Fruit fly (Drosophila melanogaster) whole organism, embryonic: ENCODE measurements around the gene side-IV.

Source experiments
- ATbp ChIP-seq: fragments of 200-800 bp; sonication (Bioruptor generic); optimal IDR thresholded peaks from 2 replicates; lab custom pipeline; 2017; ENCODE audit warnings: missing biosample characterization, mild to moderate bottlenecking, missing genetic modification characterization, missing genetic modification reagents
- Bdp1 ChIP-seq: fragments of 200-800 bp; sonication (Bioruptor generic); optimal IDR thresholded peaks from 3 replicates; lab custom pipeline; 2016; ENCODE audit warnings: missing biosample characterization, missing genetic modification characterization
- Bteb2 ChIP-seq: fragments of 200-800 bp; sonication (Bioruptor generic); optimal IDR thresholded peaks from 2 replicates; lab custom pipeline; 2016; ENCODE audit warnings: missing biosample characterization, missing genetic modification characterization
- CG10209 ChIP-seq: fragments of 200-800 bp; sonication (Bioruptor generic); optimal IDR thresholded peaks from 3 replicates; lab custom pipeline; 2017; ENCODE audit warnings: missing biosample characterization, mild to moderate bottlenecking, missing genetic modification characterization, missing genetic modification reagents
- CG10366 ChIP-seq: fragments of 200-800 bp; sonication (Bioruptor generic); IDR thresholded peaks from 2 replicates; pipeline ENCODE4 v1.3.6; 2022; ENCODE audit warnings: missing biosample characterization, missing genetic modification characterization
- CG10431 ChIP-seq: fragments of 200-800 bp; sonication (Bioruptor generic); optimal IDR thresholded peaks from 3 replicates; lab custom pipeline; 2018; ENCODE audit warnings: missing biosample characterization, mild to moderate bottlenecking, missing genetic modification characterization
- CG10462 ChIP-seq: fragments of 200-800 bp; sonication (Bioruptor generic); optimal IDR thresholded peaks from 2 replicates; lab custom pipeline; 2016; ENCODE audit warnings: missing biosample characterization, missing genetic modification characterization
- CG10654 ChIP-seq: fragments of 200-800 bp; sonication (Bioruptor generic); optimal IDR thresholded peaks from 2 replicates; lab custom pipeline; 2016; ENCODE audit warnings: missing biosample characterization, missing genetic modification characterization
- CG11085 ChIP-seq: fragments of 200-800 bp; sonication (Bioruptor generic); IDR thresholded peaks from 2 replicates; pipeline ENCODE4 v1.3.6; 2022; ENCODE audit warnings: missing biosample characterization, missing genetic modification characterization
- CG11696 ChIP-seq: fragments of 200-800 bp; sonication (Bioruptor generic); IDR thresholded peaks from 2 replicates; pipeline ENCODE4 v1.3.6; 2022; ENCODE audit warnings: missing biosample characterization, missing genetic modification characterization
- CG12104 ChIP-seq: fragments of 200-800 bp; sonication (Bioruptor generic); optimal IDR thresholded peaks from 3 replicates; lab custom pipeline; 2016; ENCODE audit warnings: missing biosample characterization, missing genetic modification characterization
- CG12391 ChIP-seq: fragments of 200-800 bp; sonication (Bioruptor generic); optimal IDR thresholded peaks from 3 replicates; lab custom pipeline; 2018; ENCODE audit warnings: missing biosample characterization, mild to moderate bottlenecking, missing genetic modification characterization, moderate library complexity
- CG13894 ChIP-seq: fragments of 200-800 bp; sonication (Bioruptor generic); optimal IDR thresholded peaks from 3 replicates; lab custom pipeline; 2018; ENCODE audit warnings: missing biosample characterization, mild to moderate bottlenecking, missing genetic modification characterization, moderate library complexity
- CG14050 ChIP-seq: fragments of 200-800 bp; sonication (Bioruptor generic); IDR thresholded peaks from 3 replicates; pipeline ENCODE4 v1.3.6; 2022; ENCODE audit warnings: missing biosample characterization, missing genetic modification characterization
- CG1647 ChIP-seq: fragments of 200-800 bp; sonication (Bioruptor generic); optimal IDR thresholded peaks from 3 replicates; lab custom pipeline; 2016; ENCODE audit warnings: missing biosample characterization, missing genetic modification characterization
- CG2199 ChIP-seq: fragments of 200-800 bp; sonication (Bioruptor generic); IDR thresholded peaks from 3 replicates; pipeline ENCODE4 v1.3.6; 2022; ENCODE audit warnings: missing biosample characterization, missing genetic modification characterization
- CG30020 ChIP-seq: fragments of 200-800 bp; optimal IDR thresholded peaks from 2 replicates; lab custom pipeline; 2019; ENCODE audit warnings: missing biosample characterization, mild to moderate bottlenecking, missing genetic modification characterization, moderate library complexity
- CG32772 ChIP-seq: fragments of 200-800 bp; sonication (Bioruptor generic); IDR thresholded peaks from 2 replicates; pipeline ENCODE4 v1.3.6; 2022; ENCODE audit warnings: missing biosample characterization, missing genetic modification characterization
- CG3281 ChIP-seq: fragments of 200-800 bp; sonication (Bioruptor generic); optimal IDR thresholded peaks from 3 replicates; lab custom pipeline; 2017; ENCODE audit warnings: missing biosample characterization, mild to moderate bottlenecking, missing genetic modification characterization
- CG34224 ChIP-seq: fragments of 200-800 bp; sonication (Bioruptor generic); IDR thresholded peaks from 3 replicates; pipeline ENCODE4 v1.3.6; 2022; ENCODE audit warnings: missing biosample characterization, missing genetic modification characterization; ENCODE audit not compliant: partially characterized antibody
- CG4328 ChIP-seq: fragments of 200-800 bp; sonication (Bioruptor generic); optimal IDR thresholded peaks from 3 replicates; lab custom pipeline; 2017; ENCODE audit warnings: missing biosample characterization, missing genetic modification reagents, missing genetic modification characterization
- CG6689 ChIP-seq: fragments of 200-800 bp; sonication (Bioruptor generic); IDR thresholded peaks from 2 replicates; pipeline ENCODE4 v1.3.6; 2022; ENCODE audit warnings: missing biosample characterization, missing genetic modification characterization
- CG6765 ChIP-seq: fragments of 200-800 bp; sonication (Bioruptor generic); optimal IDR thresholded peaks from 3 replicates; lab custom pipeline; 2017; ENCODE audit warnings: missing biosample characterization, mild to moderate bottlenecking, missing genetic modification characterization
- CG7357 ChIP-seq: fragments of 200-800 bp; sonication (Bioruptor generic); IDR thresholded peaks from 3 replicates; pipeline ENCODE4 v1.3.6; 2022; ENCODE audit warnings: missing biosample characterization, missing genetic modification characterization
- CG8281 ChIP-seq: fragments of 200-800 bp; sonication (Bioruptor generic); optimal IDR thresholded peaks from 2 replicates; lab custom pipeline; 2018; ENCODE audit warnings: missing biosample characterization, mild to moderate bottlenecking, missing genetic modification characterization, moderate library complexity
- Camta ChIP-seq: fragments of 200-800 bp; sonication (Bioruptor generic); optimal IDR thresholded peaks from 2 replicates; lab custom pipeline; 2016; ENCODE audit warnings: missing biosample characterization, missing genetic modification characterization
- Dad ChIP-seq: fragments of 200-800 bp; sonication (Bioruptor generic); optimal IDR thresholded peaks from 3 replicates; lab custom pipeline; 2016; ENCODE audit warnings: missing biosample characterization, missing genetic modification characterization
- H15 ChIP-seq: fragments of 200-800 bp; sonication (Bioruptor generic); IDR thresholded peaks from 3 replicates; pipeline ENCODE4 v1.3.6; 2022; ENCODE audit warnings: missing biosample characterization, missing genetic modification characterization
- Hey ChIP-seq: fragments of 200-800 bp; sonication (Bioruptor generic); optimal IDR thresholded peaks from 3 replicates; lab custom pipeline; 2018; ENCODE audit warnings: missing biosample characterization, mild to moderate bottlenecking, missing genetic modification characterization
- HmgZ ChIP-seq: fragments of 200-800 bp; sonication (Bioruptor generic); optimal IDR thresholded peaks from 2 replicates; lab custom pipeline; 2018; ENCODE audit warnings: missing biosample characterization, mild to moderate bottlenecking, missing genetic modification characterization
- MESR4 ChIP-seq: fragments of 200-800 bp; sonication (Bioruptor generic); optimal IDR thresholded peaks from 2 replicates; lab custom pipeline; 2018; ENCODE audit warnings: missing biosample characterization, mild to moderate bottlenecking, missing genetic modification characterization, moderate library complexity
- NC2β ChIP-seq: fragments of 200-800 bp; sonication (Bioruptor generic); optimal IDR thresholded peaks from 2 replicates; lab custom pipeline; 2016; ENCODE audit warnings: missing biosample characterization, missing genetic modification characterization
- Pdp1 ChIP-seq, 2 experiments: fragments of 200-800 bp; sonication (Bioruptor generic); optimal IDR thresholded peaks; 3 replicates each; lab custom pipeline; 2016; ENCODE audit warnings: missing biosample characterization in 2 of 2, missing genetic modification characterization in 2 of 2, mild to moderate bottlenecking in 1 of 2, moderate library complexity in 1 of 2
- Sox102F ChIP-seq: fragments of 200-800 bp; sonication (Bioruptor generic); optimal IDR thresholded peaks from 2 replicates; lab custom pipeline; 2018; ENCODE audit warnings: missing biosample characterization, mild to moderate bottlenecking, missing genetic modification characterization, moderate library complexity
- Ssrp ChIP-seq: fragments of 200-800 bp; sonication (Bioruptor generic); optimal IDR thresholded peaks from 2 replicates; lab custom pipeline; 2018; ENCODE audit warnings: missing biosample characterization, mild to moderate bottlenecking, missing genetic modification characterization, moderate library complexity
- Stat92E ChIP-seq, 3 experiments: fragments of >200 bp in 2 of 3; fragments of 200-800 bp in 1 of 3; sonication (Bioruptor generic) in 1 of 3; optimal IDR thresholded peaks; 2 replicates each; lab custom pipeline; 2017 to 2019; ENCODE audit warnings: missing biosample characterization in 3 of 3, missing genetic modification characterization in 3 of 3, mild to moderate bottlenecking in 1 of 3, moderate library complexity in 1 of 3
- Taf1 ChIP-seq: fragments of 200-800 bp; sonication (Bioruptor generic); IDR thresholded peaks from 2 replicates; pipeline ENCODE4 v1.3.6; 2022; ENCODE audit warnings: missing biosample characterization, missing genetic modification characterization
- amos ChIP-seq: fragments of 200-800 bp; sonication (Bioruptor generic); IDR thresholded peaks from 2 replicates; pipeline ENCODE4 v1.3.6; 2022; ENCODE audit warnings: missing biosample characterization, missing genetic modification characterization; ENCODE audit not compliant: partially characterized antibody
- cad ChIP-seq: fragments of >200 bp; optimal IDR thresholded peaks from 2 replicates; lab custom pipeline; 2017; ENCODE audit warnings: missing biosample characterization, missing genetic modification characterization
- cg ChIP-seq: fragments of 200-800 bp; sonication (Bioruptor generic); optimal IDR thresholded peaks from 3 replicates; lab custom pipeline; 2019; ENCODE audit warnings: missing biosample characterization, mild to moderate bottlenecking, missing genetic modification characterization, moderate library complexity
- dan ChIP-seq: fragments of 200-800 bp; sonication (Bioruptor generic); IDR thresholded peaks from 2 replicates; pipeline ENCODE4 v1.3.6; 2022; ENCODE audit warnings: missing biosample characterization, missing genetic modification characterization
- ind ChIP-seq: fragments of 200-800 bp; sonication (Bioruptor generic); optimal IDR thresholded peaks from 3 replicates; lab custom pipeline; 2016; ENCODE audit warnings: missing biosample characterization, missing genetic modification characterization
- jumu ChIP-seq: fragments of 200-800 bp; sonication (Bioruptor generic); optimal IDR thresholded peaks from 3 replicates; lab custom pipeline; 2016; ENCODE audit warnings: missing biosample characterization, missing genetic modification characterization
- phol ChIP-seq: fragments of 200-800 bp; sonication (Bioruptor generic); optimal IDR thresholded peaks from 3 replicates; lab custom pipeline; 2018; ENCODE audit warnings: missing biosample characterization, mild to moderate bottlenecking, missing genetic modification characterization, moderate library complexity
- psq ChIP-seq: fragments of 200-800 bp; sonication (Bioruptor generic); optimal IDR thresholded peaks from 2 replicates; lab custom pipeline; 2017; ENCODE audit warnings: missing biosample characterization, missing genetic modification characterization
- pzg ChIP-seq: fragments of 200-800 bp; sonication (Bioruptor generic); optimal IDR thresholded peaks from 3 replicates; lab custom pipeline; 2018; ENCODE audit warnings: missing biosample characterization, mild to moderate bottlenecking, missing genetic modification characterization, moderate library complexity
- sqz ChIP-seq: fragments of 200-800 bp; sonication (Bioruptor generic); optimal IDR thresholded peaks from 3 replicates; lab custom pipeline; 2018; ENCODE audit warnings: missing biosample characterization, mild to moderate bottlenecking, missing genetic modification characterization
- stwl ChIP-seq: fragments of 200-800 bp; sonication (Bioruptor generic); optimal IDR thresholded peaks from 3 replicates; lab custom pipeline; 2018; ENCODE audit warnings: missing biosample characterization, mild to moderate bottlenecking, missing genetic modification characterization, moderate library complexity
- vfl ChIP-seq: fragments of 200-800 bp; sonication (Bioruptor generic); optimal IDR thresholded peaks from 2 replicates; lab custom pipeline; 2016; ENCODE audit warnings: missing biosample characterization, missing genetic modification characterization
- wek ChIP-seq: fragments of 200-800 bp; sonication (Bioruptor generic); optimal IDR thresholded peaks from 3 replicates; lab custom pipeline; 2018; ENCODE audit warnings: missing biosample characterization, mild to moderate bottlenecking, missing genetic modification characterization, moderate library complexity
- z ChIP-seq: fragments of 200-800 bp; sonication (Bioruptor generic); IDR thresholded peaks from 3 replicates; pipeline ENCODE4 v1.3.6; 2022; ENCODE audit warnings: missing biosample characterization, missing genetic modification characterization

The side-IV gene

dm6 chr3R:13452851-13453255, 2.5 kb downstream of the side-IV start (continued):
- TF ChIP-seq Stat92E (GFP tag; optimal IDR thresholded peaks at IDR 0.05; lab: Kevin White, UChicago) (no peak), ind (GFP tag; lab: Kevin White, UChicago) (peak; percentile 75), cad (GFP tag; lab: Kevin White, UChicago) (no peak), Ssrp (tag; lab: Kevin White, UChicago) (peak; percentile 78), phol (peak; percentile 90), jumu (GFP tag; lab: Kevin White, UChicago) (peak; percentile 41), CG10431 (no peak), CG10654 (GFP tag; lab: Kevin White, UChicago) (peak; percentile 53), CG30020 (tag; lab: Kevin White, UChicago) (peak; percentile 44), CG12104 (GFP tag; lab: Kevin White, UChicago) (peak; percentile 85), CG2199 (GFP tag; lab: Robert Waterston, UW) (no peak), CG11085 (GFP tag; lab: Robert Waterston, UW) (peak; percentile 46), psq (GFP tag; lab: Kevin White, UChicago) (peak; percentile 21), pzg (GFP tag; lab: Kevin White, UChicago) (no peak), Bdp1 (GFP tag; lab: Kevin White, UChicago) (peak; percentile 18), ATbp (GFP tag; lab: Kevin White, UChicago) (peak; percentile 63), z (GFP tag; lab: Robert Waterston, UW) (no peak), CG13894 (no peak), CG10209 (GFP tag; lab: Kevin White, UChicago) (peak; percentile 84), vfl (GFP tag; lab: Kevin White, UChicago) (peak; percentile 58), NC2β (GFP tag; lab: Kevin White, UChicago) (peak; percentile 38), wek (GFP tag; lab: Kevin White, UChicago) (no peak), Sox102F (peak; percentile 85), dan (no peak), CG11696 (no peak), CG34224 (GFP tag; lab: Robert Waterston, UW) (no peak), CG6765 (GFP tag; lab: Kevin White, UChicago) (peak; percentile 75), CG10366 (GFP tag; lab: Robert Waterston, UW) (peak; percentile 41; the same call in 1 of the 2 replicates), sqz (GFP tag; lab: Kevin White, UChicago) (peak; percentile 60), Taf1 (GFP tag; lab: Robert Waterston, UW) (no peak), Pdp1 (GFP tag; optimal IDR thresholded peaks at IDR 0.05; lab: Kevin White, UChicago) (peak; percentile 70 to 76), CG10462 (GFP tag; lab: Kevin White, UChicago) (peak; percentile 50), Hey (tag; lab: Kevin White, UChicago) (no peak), MESR4 (GFP tag; lab: Kevin White, UChicago) (no peak), CG32772 (GFP tag; lab: Robert Waterston, UW) (peak; percentile 52), amos (GFP tag; lab: Robert Waterston, UW) (no peak), Bteb2 (GFP tag; lab: Kevin White, UChicago) (peak; percentile 21), CG3281 (GFP tag; lab: Kevin White, UChicago) (peak; percentile 84), Camta (GFP tag; lab: Kevin White, UChicago) (peak; percentile 53), CG6689 (peak; percentile 67), stwl (tag; lab: Kevin White, UChicago) (no peak), H15 (0 out of 3 replicates have a peak, but pooled peaks have one; percentile 5), CG7357 (GFP tag; lab: Robert Waterston, UW) (0 out of 3 replicates have a peak, but pooled peaks have one; percentile 44), CG4328 (GFP tag; lab: Kevin White, UChicago) (peak; percentile 30), cg (GFP tag; lab: Kevin White, UChicago) (no peak), CG8281 (tag; lab: Kevin White, UChicago) (peak; percentile 61), HmgZ (tag; lab: Kevin White, UChicago) (peak; percentile 43), CG12391 (tag; lab: Kevin White, UChicago) (peak; percentile 85), Dad (GFP tag; lab: Kevin White, UChicago) (no peak), CG14050 (GFP tag; lab: Robert Waterston, UW) (peak; percentile 42), CG1647 (GFP tag; lab: Kevin White, UChicago) (peak; percentile 32)
